Worm (Caenorhabditis elegans) whole organism, L4 larva: ENCODE measurements around the gene sox-2.

Experiments
- F37D6.2 ChIP-seq: sonication (generic microtip); optimal IDR thresholded peaks from 2 replicates; lab custom pipeline; 2016; ENCODE audit warnings: mild to moderate bottlenecking, missing genetic modification characterization, missing compliant biosample characterization
- R02D3.7 ChIP-seq: fragments of 150-350 bp; sonication (generic microtip); optimal IDR thresholded peaks from 3 replicates; lab custom pipeline; 2014; ENCODE audit warnings: missing biosample characterization, missing genetic modification characterization
- ama-1 ChIP-seq: fragments of 150-350 bp; optimal IDR thresholded peaks from 2 replicates; lab custom pipeline; 2014; ENCODE audit warnings: inconsistent platforms, mixed read lengths
- ceh-28 ChIP-seq: fragments of 150-350 bp; optimal IDR thresholded peaks from 2 replicates; lab custom pipeline; 2014; ENCODE audit warnings: missing biosample characterization, missing genetic modification reagents, missing genetic modification characterization
- ceh-62 ChIP-seq: sonication (generic microtip); optimal IDR thresholded peaks from 2 replicates; lab custom pipeline; 2017; ENCODE audit warnings: missing biosample characterization, missing genetic modification characterization
- ctbp-1 ChIP-seq: fragments of 200-800 bp; sonication (Bioruptor generic); IDR thresholded peaks from 2 replicates; pipeline ENCODE4 v1.3.6; 2022; ENCODE audit warnings: missing genetic modification reagents, missing genetic modification characterization, missing compliant biosample characterization
- daf-8 ChIP-seq: fragments of 200-800 bp; sonication (Bioruptor generic); IDR thresholded peaks from 2 replicates; pipeline ENCODE4 v1.3.6; 2022; ENCODE audit warnings: missing genetic modification characterization, missing compliant biosample characterization
- dmd-6 ChIP-seq: fragments of 200-800 bp; sonication (Bioruptor generic); IDR thresholded peaks from 2 replicates; pipeline ENCODE4 v1.3.6; 2022; ENCODE audit warnings: missing genetic modification reagents, missing genetic modification characterization, missing compliant biosample characterization
- dpl-1 ChIP-seq: fragments of 150-350 bp; optimal IDR thresholded peaks from 2 replicates; lab custom pipeline; 2014; ENCODE audit warnings: missing biosample characterization, missing genetic modification reagents, missing genetic modification characterization
- egl-43 ChIP-seq: fragments of 200-800 bp; sonication (Bioruptor generic); IDR thresholded peaks from 2 replicates; pipeline ENCODE4 v1.3.6; 2022; ENCODE audit warnings: missing genetic modification reagents, missing genetic modification characterization, missing compliant biosample characterization
- hlh-30 ChIP-seq: sonication (generic microtip); optimal IDR thresholded peaks from 2 replicates; lab custom pipeline; 2017; ENCODE audit warnings: antibody characterized with exemption, mild to moderate bottlenecking, missing genetic modification characterization, missing compliant biosample characterization; ENCODE audit not compliant: insufficient read depth
- nhr-76 ChIP-seq: fragments of 150-350 bp; optimal IDR thresholded peaks from 2 replicates; lab custom pipeline; 2014; ENCODE audit warnings: missing biosample characterization, missing genetic modification characterization
- unc-130 ChIP-seq: sonication (generic microtip); optimal IDR thresholded peaks from 2 replicates; lab custom pipeline; 2016; ENCODE audit warnings: missing genetic modification reagents, missing genetic modification characterization, missing compliant biosample characterization
- zip-2 ChIP-seq: fragments of 150-350 bp; optimal IDR thresholded peaks from 2 replicates; lab custom pipeline; 2014; ENCODE audit warnings: missing biosample characterization, missing genetic modification characterization

ce11 chrX:7415420-7415819 is 48.1 kb downstream of the sox-2 start, which contains the start of gene C10A4.7:
- TF ChIP-seq ceh-28 (tag; lab: Kevin White, UChicago) (no peak), ama-1 (lab: Kevin White, UChicago) (no peak), ceh-62 (tag; lab: Kevin White, UChicago) (no peak), egl-43 (no peak), R02D3.7 (no peak), unc-130 (no peak), ctbp-1 (no peak), dmd-6 (GFP tag; lab: Robert Waterston, UW) (no peak), dpl-1 (no peak), zip-2 (tag; lab: Kevin White, UChicago) (no peak), nhr-76 (tag; lab: Kevin White, UChicago) (no peak), daf-8 (GFP tag; lab: Robert Waterston, UW) (no peak), F37D6.2 (tag; lab: Kevin White, UChicago) (no peak), hlh-30 (tag; lab: Kevin White, UChicago) (no peak)
